Worm (Caenorhabditis elegans) whole organism, L3 larva: ENCODE measurements around the gene T02H6.3.

ENCODE experiments used
- R02D3.7 ChIP-seq: fragments of 150-350 bp; optimal IDR thresholded peaks from 2 replicates; lab custom pipeline; 2014; ENCODE audit warnings: missing biosample characterization, missing genetic modification characterization
- ama-1 ChIP-seq: fragments of 150-350 bp; optimal IDR thresholded peaks from 2 replicates; lab custom pipeline; 2018
- lin-39 ChIP-seq: fragments of 150-350 bp; optimal IDR thresholded peaks from 2 replicates; lab custom pipeline; 2018; ENCODE audit warnings: missing biosample characterization, missing genetic modification reagents, missing genetic modification characterization
- nhr-77 ChIP-seq: fragments of 150-350 bp; optimal IDR thresholded peaks from 2 replicates; lab custom pipeline; 2014; ENCODE audit warnings: missing biosample characterization, missing genetic modification characterization
- pqm-1 ChIP-seq: fragments of 150-350 bp; optimal IDR thresholded peaks from 2 replicates; lab custom pipeline; 2017; ENCODE audit warnings: missing biosample characterization, missing genetic modification characterization, inconsistent platforms
- unc-62 ChIP-seq: fragments of 150-350 bp; sonication (generic microtip); optimal IDR thresholded peaks from 4 replicates; lab custom pipeline; 2014; ENCODE audit warnings: missing biosample characterization, missing genetic modification reagents, missing genetic modification characterization

- TF ChIP-seq lin-39 (tag; lab: Kevin White, UChicago) (no peak), ama-1 (lab: Kevin White, UChicago) (no peak), unc-62 (GFP tag; lab: Kevin White, UChicago) (no peak), pqm-1 (no peak), nhr-77 (no peak), R02D3.7 (tag; lab: Kevin White, UChicago) (no peak)
Measured at ce11 chrII:682326-682725, 9.3 kb upstream of the T02H6.3 start, which contains the start of gene T02H6.7.
